Worm (Caenorhabditis elegans) whole organism, late embryonic: ENCODE measurements around the gene F53F1.6.

Experiments used
- C38D4.7 ChIP-seq: fragments of 200-800 bp; sonication (Bioruptor generic); optimal IDR thresholded peaks from 2 replicates; lab custom pipeline; 2018; ENCODE audit warnings: mild to moderate bottlenecking, missing genetic modification characterization, moderate library complexity, missing compliant biosample characterization
- F13H6.1 ChIP-seq: sonication (generic microtip); optimal IDR thresholded peaks from 2 replicates; lab custom pipeline; 2016; ENCODE audit warnings: missing genetic modification characterization, missing compliant biosample characterization
- dve-1 ChIP-seq: sonication (generic microtip); optimal IDR thresholded peaks from 2 replicates; lab custom pipeline; 2017; ENCODE audit warnings: antibody characterized with exemption, mild to moderate bottlenecking, missing genetic modification characterization, missing compliant biosample characterization
- elt-4 ChIP-seq: sonication (generic microtip); optimal IDR thresholded peaks from 2 replicates; lab custom pipeline; 2016; ENCODE audit warnings: missing genetic modification characterization, missing compliant biosample characterization
- ets-4 ChIP-seq: sonication (generic microtip); optimal IDR thresholded peaks from 2 replicates; lab custom pipeline; 2016; ENCODE audit warnings: missing genetic modification characterization, missing compliant biosample characterization
- mec-3 ChIP-seq: sonication (generic microtip); optimal IDR thresholded peaks from 2 replicates; lab custom pipeline; 2016; ENCODE audit warnings: borderline replicate concordance, missing genetic modification characterization, missing compliant biosample characterization
- nfya-1 ChIP-seq: sonication (generic microtip); optimal IDR thresholded peaks from 2 replicates; lab custom pipeline; 2017; ENCODE audit warnings: missing genetic modification characterization, mild to moderate bottlenecking, missing compliant biosample characterization, antibody characterized with exemption, moderate library complexity
- pat-9 ChIP-seq: fragments of 200-800 bp; sonication (Bioruptor generic); optimal IDR thresholded peaks from 2 replicates; lab custom pipeline; 2018; ENCODE audit warnings: mild to moderate bottlenecking, missing genetic modification characterization, moderate library complexity, missing compliant biosample characterization
- ttx-3 ChIP-seq: sonication (generic microtip); optimal IDR thresholded peaks from 2 replicates; lab custom pipeline; 2016; ENCODE audit warnings: missing genetic modification reagents, missing genetic modification characterization, missing compliant biosample characterization

DNA sequence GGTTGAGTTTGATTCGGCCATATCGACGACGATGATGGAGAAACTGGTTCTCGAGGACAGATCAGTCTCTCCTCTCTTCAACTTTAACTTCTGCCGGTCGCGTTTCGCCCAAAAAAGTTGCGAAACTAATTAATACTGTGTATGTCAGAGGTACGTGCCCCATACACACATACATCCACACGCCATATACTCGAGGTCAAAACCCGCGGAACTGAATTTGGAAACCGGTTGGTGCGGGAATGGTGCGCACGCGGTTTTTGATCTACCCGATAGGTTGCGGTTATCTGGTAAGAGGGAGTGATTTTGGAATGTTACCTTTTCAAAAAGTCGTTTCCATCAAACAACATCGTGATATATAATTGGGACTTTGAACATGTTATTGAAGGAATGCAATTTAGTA lies 37.2 kb downstream of the F53F1.6 start, which contains the start of gene ifbp-1:
- TF ChIP-seq ets-4 (no peak), nfya-1 (tag; lab: Kevin White, UChicago) (no peak), pat-9 (tag; lab: Kevin White, UChicago) (no peak), dve-1 (no peak), elt-4 (no peak), C38D4.7 (GFP tag; lab: Kevin White, UChicago) (no peak), F13H6.1 (tag; lab: Kevin White, UChicago) (no peak), ttx-3 (tag; lab: Kevin White, UChicago) (no peak), mec-3 (tag; lab: Kevin White, UChicago) (no peak)
